Fruit fly (Drosophila melanogaster) whole organism, prepupa: ENCODE measurements around the gene CG13721.

ENCODE experiments used
- Blimp-1 ChIP-seq: fragments of 200-800 bp; sonication (Bioruptor generic); optimal IDR thresholded peaks from 3 replicates; lab custom pipeline; 2017; ENCODE audit warnings: missing biosample characterization, missing genetic modification characterization, mild to moderate bottlenecking, moderate library complexity, missing genetic modification reagents
- CG10669 ChIP-seq: fragments of 200-800 bp; sonication (Bioruptor generic); optimal IDR thresholded peaks from 3 replicates; lab custom pipeline; 2018; ENCODE audit warnings: missing biosample characterization, mild to moderate bottlenecking, missing genetic modification characterization, moderate library complexity
- CG11294 ChIP-seq: fragments of 200-800 bp; sonication (Bioruptor generic); IDR thresholded peaks from 2 replicates; pipeline ENCODE4 v1.3.6; 2022; ENCODE audit warnings: missing biosample characterization, missing genetic modification characterization
- CG11762 ChIP-seq: fragments of 200-800 bp; sonication (Bioruptor generic); optimal IDR thresholded peaks from 3 replicates; lab custom pipeline; 2016; ENCODE audit warnings: missing biosample characterization, missing genetic modification characterization; ENCODE audit not compliant: insufficient read depth
- CG11902 ChIP-seq: fragments of 200-800 bp; sonication (Bioruptor generic); optimal IDR thresholded peaks from 3 replicates; lab custom pipeline; 2016; ENCODE audit warnings: missing biosample characterization, missing genetic modification characterization
- CG15336 ChIP-seq: fragments of 200-800 bp; sonication (Bioruptor generic); IDR thresholded peaks from 2 replicates; pipeline ENCODE4 v1.3.6; 2022; ENCODE audit warnings: missing biosample characterization, missing genetic modification characterization
- CG1621 ChIP-seq: fragments of 200-800 bp; sonication (Bioruptor generic); optimal IDR thresholded peaks from 3 replicates; lab custom pipeline; 2018; ENCODE audit warnings: missing biosample characterization, mild to moderate bottlenecking, missing genetic modification characterization
- CG16779 ChIP-seq: fragments of 200-800 bp; sonication (Bioruptor generic); optimal IDR thresholded peaks from 3 replicates; lab custom pipeline; 2017; ENCODE audit warnings: missing biosample characterization, mild to moderate bottlenecking, missing genetic modification characterization
- CG3032 ChIP-seq: fragments of 200-800 bp; optimal IDR thresholded peaks from 2 replicates; lab custom pipeline; 2019; ENCODE audit warnings: missing biosample characterization, mild to moderate bottlenecking, missing genetic modification characterization, moderate library complexity
- CG31627 ChIP-seq: fragments of 200-800 bp; sonication (Bioruptor generic); optimal IDR thresholded peaks from 3 replicates; lab custom pipeline; 2016; ENCODE audit warnings: missing biosample characterization, missing genetic modification characterization
- CG32006 ChIP-seq: fragments of 200-800 bp; sonication (Bioruptor generic); optimal IDR thresholded peaks from 3 replicates; lab custom pipeline; 2017; ENCODE audit warnings: missing biosample characterization, mild to moderate bottlenecking, missing genetic modification characterization
- CG34406 ChIP-seq: fragments of 200-800 bp; sonication (Bioruptor generic); optimal IDR thresholded peaks from 3 replicates; lab custom pipeline; 2016; ENCODE audit warnings: missing biosample characterization, missing genetic modification characterization
- CG3919 ChIP-seq: fragments of 200-800 bp; sonication (Bioruptor generic); optimal IDR thresholded peaks from 3 replicates; lab custom pipeline; 2016; ENCODE audit warnings: missing biosample characterization, missing genetic modification characterization
- CG6792 ChIP-seq: fragments of 200-800 bp; sonication (Bioruptor generic); optimal IDR thresholded peaks from 3 replicates; lab custom pipeline; 2016; ENCODE audit warnings: missing biosample characterization, missing genetic modification characterization
- CG6808 ChIP-seq: fragments of 200-800 bp; sonication (Bioruptor generic); optimal IDR thresholded peaks from 3 replicates; lab custom pipeline; 2017; ENCODE audit warnings: missing biosample characterization, missing genetic modification characterization, mild to moderate bottlenecking, moderate library complexity, missing genetic modification reagents
- CG7368 ChIP-seq: fragments of 200-800 bp; sonication (Bioruptor generic); optimal IDR thresholded peaks from 3 replicates; lab custom pipeline; 2016; ENCODE audit warnings: missing biosample characterization, missing genetic modification characterization
- CG8119 ChIP-seq: fragments of 200-800 bp; sonication (Bioruptor generic); IDR thresholded peaks from 3 replicates; pipeline ENCODE4 v1.3.6; 2022; ENCODE audit warnings: missing biosample characterization, missing genetic modification characterization
- CG8319 ChIP-seq: fragments of 200-800 bp; sonication (Bioruptor generic); optimal IDR thresholded peaks from 3 replicates; lab custom pipeline; 2016; ENCODE audit warnings: missing biosample characterization, missing genetic modification characterization
- CG8632 ChIP-seq: fragments of 200-800 bp; sonication (Bioruptor generic); optimal IDR thresholded peaks from 3 replicates; lab custom pipeline; 2016; ENCODE audit warnings: missing biosample characterization, missing genetic modification characterization
- CG9139 ChIP-seq: fragments of 200-800 bp; sonication (Bioruptor generic); optimal IDR thresholded peaks from 3 replicates; lab custom pipeline; 2017; ENCODE audit warnings: missing biosample characterization, mild to moderate bottlenecking, missing genetic modification characterization
- Ets96B ChIP-seq: fragments of 200-800 bp; optimal IDR thresholded peaks from 2 replicates; lab custom pipeline; 2019; ENCODE audit warnings: missing biosample characterization, mild to moderate bottlenecking, missing genetic modification characterization, moderate library complexity
- Gug ChIP-seq: fragments of 200-800 bp; sonication (Bioruptor generic); IDR thresholded peaks from 2 replicates; pipeline ENCODE4 v1.3.6; 2022; ENCODE audit warnings: missing biosample characterization, missing genetic modification characterization
- Hr38 ChIP-seq: sonication (Bioruptor generic); optimal IDR thresholded peaks from 2 replicates; lab custom pipeline; 2016; ENCODE audit warnings: missing biosample characterization, missing genetic modification characterization
- Hr4 ChIP-seq: fragments of 200-800 bp; sonication (Bioruptor generic); optimal IDR thresholded peaks from 3 replicates; lab custom pipeline; 2016; ENCODE audit warnings: missing biosample characterization, missing genetic modification characterization
- Lpt ChIP-seq: fragments of 200-800 bp; sonication (Bioruptor generic); optimal IDR thresholded peaks from 3 replicates; lab custom pipeline; 2016; ENCODE audit warnings: missing biosample characterization, missing genetic modification characterization
- Met ChIP-seq: fragments of 200-800 bp; sonication (Bioruptor generic); optimal IDR thresholded peaks from 3 replicates; lab custom pipeline; 2016; ENCODE audit warnings: missing biosample characterization, missing genetic modification characterization
- OdsH ChIP-seq: fragments of 200-800 bp; sonication (Bioruptor generic); optimal IDR thresholded peaks from 3 replicates; lab custom pipeline; 2016; ENCODE audit warnings: missing biosample characterization, missing genetic modification characterization
- Sox102F ChIP-seq: fragments of 200-800 bp; sonication (Bioruptor generic); optimal IDR thresholded peaks from 2 replicates; lab custom pipeline; 2016; ENCODE audit warnings: missing biosample characterization, mild to moderate bottlenecking, missing genetic modification characterization
- Sox14 ChIP-seq: fragments of 200-800 bp; sonication (Bioruptor generic); optimal IDR thresholded peaks from 3 replicates; lab custom pipeline; 2016; ENCODE audit warnings: missing biosample characterization, missing genetic modification characterization
- Sox15 ChIP-seq: fragments of 200-800 bp; sonication (Bioruptor generic); optimal IDR thresholded peaks from 3 replicates; lab custom pipeline; 2016; ENCODE audit warnings: missing biosample characterization, missing genetic modification characterization
- cyc ChIP-seq: fragments of 200-800 bp; sonication (Bioruptor generic); optimal IDR thresholded peaks from 3 replicates; lab custom pipeline; 2016; ENCODE audit warnings: missing biosample characterization, missing genetic modification characterization
- dsx ChIP-seq: fragments of 200-800 bp; optimal IDR thresholded peaks from 3 replicates; lab custom pipeline; 2019; ENCODE audit warnings: missing biosample characterization, mild to moderate bottlenecking, missing genetic modification characterization, moderate library complexity; ENCODE audit not compliant: poor library complexity, severe bottlenecking
- eg ChIP-seq: fragments of 200-800 bp; sonication (Bioruptor generic); IDR thresholded peaks from 3 replicates; pipeline ENCODE4 v1.3.6; 2022; ENCODE audit warnings: missing biosample characterization, missing genetic modification characterization
- fd85E ChIP-seq: fragments of 200-800 bp; sonication (Bioruptor generic); optimal IDR thresholded peaks from 3 replicates; lab custom pipeline; 2016; ENCODE audit warnings: missing biosample characterization, missing genetic modification characterization
- lz ChIP-seq: fragments of 200-800 bp; sonication (Bioruptor generic); optimal IDR thresholded peaks from 3 replicates; lab custom pipeline; 2016; ENCODE audit warnings: missing biosample characterization, missing genetic modification characterization
- pdm3 ChIP-seq: fragments of 200-800 bp; sonication (Bioruptor generic); optimal IDR thresholded peaks from 3 replicates; lab custom pipeline; 2016; ENCODE audit warnings: missing biosample characterization, missing genetic modification characterization
- salr ChIP-seq, 2 experiments: fragments of 200-800 bp; sonication (Bioruptor generic); optimal IDR thresholded peaks; 3 replicates each; lab custom pipeline; 2016 to 2018; ENCODE audit warnings: missing biosample characterization in 2 of 2, missing genetic modification characterization in 2 of 2, mild to moderate bottlenecking in 1 of 2
- spab ChIP-seq: fragments of 200-800 bp; sonication (Bioruptor generic); optimal IDR thresholded peaks from 2 replicates; lab custom pipeline; 2017; ENCODE audit warnings: missing biosample characterization, mild to moderate bottlenecking, missing genetic modification characterization, missing genetic modification reagents
- ss ChIP-seq, 2 experiments: fragments of 200-800 bp; sonication (Bioruptor generic); optimal IDR thresholded peaks; 2 replicates in 1 of 2; 3 replicates in 1 of 2; lab custom pipeline; 2017 to 2018; ENCODE audit warnings: mild to moderate bottlenecking in 2 of 2, missing biosample characterization in 2 of 2, missing genetic modification characterization in 2 of 2, moderate library complexity in 1 of 2
- svp ChIP-seq: fragments of 200-800 bp; sonication (Bioruptor generic); peaks from one replicate; lab custom pipeline; 2016; ENCODE audit warnings: missing biosample characterization, missing genetic modification characterization
- topi ChIP-seq: fragments of 200-800 bp; sonication (Bioruptor generic); optimal IDR thresholded peaks from 3 replicates; lab custom pipeline; 2016; ENCODE audit warnings: missing biosample characterization, missing genetic modification characterization
- vri ChIP-seq: fragments of 200-800 bp; sonication (Bioruptor generic); optimal IDR thresholded peaks from 3 replicates; lab custom pipeline; 2016; ENCODE audit warnings: missing biosample characterization, mild to moderate bottlenecking, missing genetic modification characterization

CG13721 gene

DNA sequence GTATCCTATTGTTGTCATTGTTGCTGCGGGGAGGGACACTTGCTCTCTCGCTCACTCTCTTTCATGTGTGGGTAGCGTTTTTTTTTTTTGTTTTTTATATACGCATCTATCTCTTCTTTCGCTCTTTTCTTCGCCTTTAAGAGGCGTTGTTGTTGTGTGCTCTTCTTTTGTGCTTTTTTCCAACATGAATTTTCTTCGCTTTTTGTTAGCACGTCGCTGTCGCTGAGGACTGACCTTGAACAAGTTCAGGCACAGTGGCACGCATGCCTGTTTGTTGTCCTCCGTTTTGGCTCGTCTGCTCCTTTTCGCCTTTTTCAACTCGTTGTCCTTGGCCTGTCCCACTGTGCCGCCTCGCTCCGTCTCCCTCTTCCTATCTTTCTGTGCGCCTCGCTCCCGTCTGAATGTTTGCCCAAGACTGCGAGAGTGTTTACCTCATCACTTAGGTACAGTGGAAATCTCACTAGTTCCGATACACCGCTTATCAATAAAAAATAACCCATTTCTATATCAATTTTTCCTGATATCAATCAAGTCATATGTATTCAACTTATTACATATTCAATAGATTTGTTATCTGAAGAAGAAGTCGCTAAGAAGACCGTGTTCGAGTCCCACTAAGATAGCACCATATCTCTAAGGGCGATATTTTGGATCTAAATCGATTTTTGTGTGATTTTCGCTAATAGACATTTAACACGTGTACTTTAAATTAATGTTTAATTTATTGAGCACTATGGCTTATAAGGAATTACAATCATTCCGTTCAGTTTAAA, 45.6 kb upstream of the CG13721 start (continued):
- TF ChIP-seq CG8632 (GFP tag; lab: Kevin White, UChicago) (peak; percentile 76), Lpt (peak; percentile 84), Met (GFP tag; lab: Kevin White, UChicago) (peak; percentile 67), CG16779 (tag; lab: Kevin White, UChicago) (peak; percentile 90), Hr4 (GFP tag; lab: Kevin White, UChicago) (peak; percentile 52), cyc (GFP tag; lab: Kevin White, UChicago) (peak; percentile 56), ss (GFP tag; optimal IDR thresholded peaks at IDR 0.05; lab: Kevin White, UChicago) (peak; percentile 96 to 98), CG6808 (GFP tag; lab: Kevin White, UChicago) (peak; percentile 99), fd85E (GFP tag; lab: Kevin White, UChicago) (peak; percentile 89), CG1621 (tag; lab: Kevin White, UChicago) (peak; percentile 95), CG15336 (GFP tag; lab: Robert Waterston, UW) (peak; percentile 65), salr (GFP tag; optimal IDR thresholded peaks at IDR 0.05; lab: Kevin White, UChicago) (peak; percentile 81 to 88), lz (GFP tag; lab: Kevin White, UChicago) (peak; percentile 54)
- TF ChIP-seq, all 60 proteins: peak for 56

dm6 chr3L:4542530-4542929, 45.0 kb upstream of the CG13721 start:
- TF ChIP-seq CG11762 (GFP tag; lab: Kevin White, UChicago) (no peak), CG11294 (GFP tag; lab: Robert Waterston, UW) (no peak), CG6808 (GFP tag; lab: Kevin White, UChicago) (no peak)
- TF ChIP-seq, all 60 proteins: peak for 0

dm6 chr3L:4541573-4542371, 44.2 kb upstream of the CG13721 start, which contains the start of gene CG11357:
TSS of gene CG11357 (plus strand) at chr3L:4542051.
- TF ChIP-seq CG31627 (GFP tag; lab: Kevin White, UChicago) (peak; percentile 91), cyc (GFP tag; lab: Kevin White, UChicago) (peak; percentile 94), CG11902 (GFP tag; lab: Kevin White, UChicago) (peak; percentile 93), Ets96B (tag; lab: Kevin White, UChicago) (peak; percentile 99), CG16779 (tag; lab: Kevin White, UChicago) (peak; percentile 99), CG7368 (peak; percentile 94), vri (GFP tag; lab: Kevin White, UChicago) (peak; percentile 94), OdsH (GFP tag; lab: Kevin White, UChicago) (peak; percentile 99), CG11762 (GFP tag; lab: Kevin White, UChicago) (peak; percentile 91), CG8119 (peak; percentile 99), salr (GFP tag; optimal IDR thresholded peaks at IDR 0.05; lab: Kevin White, UChicago) (peak; percentile 90 to 95), CG10669 (peak; percentile 98), CG6808 (GFP tag; lab: Kevin White, UChicago) (peak; percentile 96), CG8319 (GFP tag; lab: Kevin White, UChicago) (peak; percentile 91), CG9139 (GFP tag; lab: Kevin White, UChicago) (peak; percentile 97), Sox15 (GFP tag; lab: Kevin White, UChicago) (peak; percentile 94), Lpt (peak; percentile 98), Sox102F (GFP tag; lab: Kevin White, UChicago) (peak; percentile 97), svp (GFP tag; lab: Kevin White, UChicago) (peak; percentile 97), Gug (GFP tag; lab: Robert Waterston, UW) (peak; percentile 98), fd85E (GFP tag; lab: Kevin White, UChicago) (peak; percentile 78), CG3032 (tag; lab: Kevin White, UChicago) (peak; percentile 99), pdm3 (GFP tag; lab: Kevin White, UChicago) (peak; percentile 95), CG3919 (GFP tag; lab: Kevin White, UChicago) (peak; percentile 97), CG6792 (GFP tag; lab: Kevin White, UChicago) (peak; percentile 98), Blimp-1 (GFP tag; lab: Kevin White, UChicago) (peak; percentile 92), ss (GFP tag; optimal IDR thresholded peaks at IDR 0.05; lab: Kevin White, UChicago) (peak; percentile 98), dsx (GFP tag; lab: Kevin White, UChicago) (peak; percentile 99), CG1621 (tag; lab: Kevin White, UChicago) (peak; percentile 95), Sox14 (GFP tag; lab: Kevin White, UChicago) (peak; percentile 95), spab (GFP tag; lab: Kevin White, UChicago) (peak; percentile 96), topi (GFP tag; lab: Kevin White, UChicago) (peak; percentile 95), CG32006 (GFP tag; lab: Kevin White, UChicago) (peak; percentile 98), eg (GFP tag; lab: Robert Waterston, UW) (peak; percentile 99), Hr38 (GFP tag; lab: Kevin White, UChicago) (no peak), CG34406 (GFP tag; lab: Kevin White, UChicago) (peak; percentile 99)
